Worm (Caenorhabditis elegans) whole organism, dauer: Measurements from ENCODE around the gene rsp-1.

Experiments
- unc-62 ChIP-seq: sonication (generic microtip); optimal IDR thresholded peaks from 2 replicates; lab custom pipeline; 2017; ENCODE audit warnings: missing biosample characterization, missing genetic modification reagents, missing genetic modification characterization

rsp-1 gene

ce11 chrII:11484600-11484999, 31.4 kb downstream of the rsp-1 start:
- no peak for TF ChIP-seq unc-62 (GFP tag; lab: Kevin White, UChicago)

- TF ChIP-seq unc-62 (GFP tag; lab: Kevin White, UChicago), result no peak
These were observed 32.0 kb downstream of the rsp-1 start, which contains the start of gene twk-5 for ce11 chrII:11485200-11485599. twk-5 (minus strand) TSS chrII:11485300.

ce11 chrII:11486698-11487234, 33.6 kb downstream of the rsp-1 start, which contains the start of gene ttr-18:
ttr-18 (minus strand) TSS chrII:11486748.
- no peak for TF ChIP-seq unc-62 (GFP tag; lab: Kevin White, UChicago)

- no peak for TF ChIP-seq unc-62 (GFP tag; lab: Kevin White, UChicago)
These were observed 34.8 kb downstream of the rsp-1 start, which contains the start of gene B0334.13 for ce11 chrII:11487999-11488398. B0334.13 (plus strand) TSS chrII:11488299.

- no peak for TF ChIP-seq unc-62 (GFP tag; lab: Kevin White, UChicago)
These were observed 39.7 kb downstream of the rsp-1 start, which contains the start of gene hacl-1 for ce11 chrII:11492843-11493242. hacl-1 (minus strand) TSS chrII:11492963.

ce11 chrII:11495307-11495706, 42.1 kb downstream of the rsp-1 start, which contains the start of the genes ooc-3 and B0334.4:
ooc-3 (minus strand) TSS chrII:11495321.
B0334.4 (plus strand) TSS chrII:11495692.
- no peak for TF ChIP-seq unc-62 (GFP tag; lab: Kevin White, UChicago)

- TF ChIP-seq unc-62 (GFP tag; lab: Kevin White, UChicago), result no peak
These were observed 42.6 kb downstream of the rsp-1 start for ce11 chrII:11495806-11496205.

ce11 chrII:11496767-11497166, 43.6 kb downstream of the rsp-1 start, which contains the start of gene emc-5:
emc-5 (plus strand) TSS chrII:11496780.
- TF ChIP-seq unc-62 (GFP tag; lab: Kevin White, UChicago), result no peak

- TF ChIP-seq unc-62 (GFP tag; lab: Kevin White, UChicago), result no peak
These were observed 44.2 kb downstream of the rsp-1 start, which contains the start of gene B0334.5 for ce11 chrII:11497365-11497764. B0334.5 (plus strand) TSS chrII:11497665.

ce11 chrII:11500198-11500597, 47.0 kb downstream of the rsp-1 start, which contains the start of gene B0334.20:
B0334.20 (minus strand) TSS chrII:11500459.
- TF ChIP-seq unc-62 (GFP tag; lab: Kevin White, UChicago), result no peak

- no peak for TF ChIP-seq unc-62 (GFP tag; lab: Kevin White, UChicago)
These were observed 48.8 kb downstream of the rsp-1 start for ce11 chrII:11501956-11502355.

- no peak for TF ChIP-seq unc-62 (GFP tag; lab: Kevin White, UChicago)
These were observed 50.6 kb downstream of the rsp-1 start for ce11 chrII:11503761-11504160.
